Worm (Caenorhabditis elegans) whole organism, L2 larva: ENCODE data around the gene srj-39.

Experiments used
- R02D3.7 ChIP-seq: fragments of 150-350 bp; optimal IDR thresholded peaks from 2 replicates; lab custom pipeline; 2014; ENCODE audit warnings: missing biosample characterization, missing genetic modification characterization
- Y55F3AM.14 ChIP-seq: fragments of 200-800 bp; sonication (Bioruptor generic); optimal IDR thresholded peaks from 2 replicates; lab custom pipeline; 2018; ENCODE audit warnings: mild to moderate bottlenecking, missing genetic modification characterization, missing compliant biosample characterization
- alr-1 ChIP-seq: fragments of 150-350 bp; optimal IDR thresholded peaks from 2 replicates; lab custom pipeline; 2014; ENCODE audit warnings: missing biosample characterization, missing genetic modification characterization
- ama-1 ChIP-seq: fragments of 150-350 bp; optimal IDR thresholded peaks from 2 replicates; lab custom pipeline; 2018; ENCODE audit warnings: inconsistent platforms
- blmp-1 ChIP-seq: sonication (generic microtip); optimal IDR thresholded peaks from 2 replicates; lab custom pipeline; 2017; ENCODE audit warnings: missing genetic modification characterization, mild to moderate bottlenecking, missing compliant biosample characterization, antibody characterized with exemption, moderate library complexity; ENCODE audit not compliant: insufficient read depth
- ceh-16 ChIP-seq: fragments of 150-350 bp; optimal IDR thresholded peaks from 2 replicates; lab custom pipeline; 2014; ENCODE audit warnings: missing biosample characterization, missing genetic modification characterization
- ceh-82 ChIP-seq: fragments of 150-350 bp; optimal IDR thresholded peaks from 2 replicates; lab custom pipeline; 2014; ENCODE audit warnings: missing biosample characterization, missing genetic modification characterization
- crh-2 ChIP-seq: sonication (generic microtip); optimal IDR thresholded peaks from 2 replicates; lab custom pipeline; 2017; ENCODE audit warnings: missing biosample characterization, missing genetic modification characterization
- dmd-4 ChIP-seq: sonication (generic microtip); optimal IDR thresholded peaks from 2 replicates; lab custom pipeline; 2017; ENCODE audit warnings: missing biosample characterization, missing genetic modification characterization
- egl-27 ChIP-seq: sonication (generic microtip); optimal IDR thresholded peaks from 3 replicates; lab custom pipeline; 2017; ENCODE audit warnings: missing biosample characterization, missing genetic modification reagents, missing genetic modification characterization
- elt-1 ChIP-seq: fragments of 150-350 bp; optimal IDR thresholded peaks from 2 replicates; lab custom pipeline; 2014; ENCODE audit warnings: missing biosample characterization, missing genetic modification characterization
- elt-3 ChIP-seq: sonication (generic microtip); optimal IDR thresholded peaks from 2 replicates; lab custom pipeline; 2017; ENCODE audit warnings: missing biosample characterization, missing genetic modification characterization
- gmeb-1 ChIP-seq: fragments of 150-350 bp; optimal IDR thresholded peaks from 2 replicates; lab custom pipeline; 2014; ENCODE audit warnings: missing biosample characterization, missing genetic modification characterization
- lin-11 ChIP-seq: fragments of 150-350 bp; sonication (generic microtip); optimal IDR thresholded peaks from 2 replicates; lab custom pipeline; 2014; ENCODE audit warnings: missing biosample characterization, missing genetic modification characterization, inconsistent platforms, mixed read lengths
- lin-13 ChIP-seq: fragments of 150-350 bp; optimal IDR thresholded peaks from 2 replicates; lab custom pipeline; 2014; ENCODE audit warnings: missing biosample characterization, missing genetic modification reagents, missing genetic modification characterization
- lin-39 ChIP-seq: fragments of 150-350 bp; optimal IDR thresholded peaks from 2 replicates; lab custom pipeline; 2014; ENCODE audit warnings: missing biosample characterization, missing genetic modification reagents, missing genetic modification characterization
- lsy-2 ChIP-seq, 2 experiments: fragments of 150-350 bp in 1 of 2; sonication (generic microtip) in 1 of 2; optimal IDR thresholded peaks; 2 replicates each; lab custom pipeline; 2014 to 2017; ENCODE audit warnings: missing biosample characterization in 2 of 2, missing genetic modification characterization in 2 of 2
- mbf-1 ChIP-seq: sonication (generic microtip); optimal IDR thresholded peaks from 2 replicates; lab custom pipeline; 2017; ENCODE audit warnings: missing biosample characterization, missing genetic modification characterization
- mdl-1 ChIP-seq, 2 experiments: fragments of 150-350 bp in 1 of 2; sonication (generic microtip) in 1 of 2; optimal IDR thresholded peaks; 2 replicates each; lab custom pipeline; 2017; ENCODE audit warnings: missing biosample characterization in 2 of 2, missing genetic modification characterization in 2 of 2
- nhr-11 ChIP-seq: fragments of 150-350 bp; optimal IDR thresholded peaks from 2 replicates; lab custom pipeline; 2014; ENCODE audit warnings: missing biosample characterization, missing genetic modification characterization
- nhr-12 ChIP-seq: fragments of 150-350 bp; optimal IDR thresholded peaks from 2 replicates; lab custom pipeline; 2014; ENCODE audit warnings: missing biosample characterization, missing genetic modification characterization
- nhr-23 ChIP-seq: fragments of 150-350 bp; optimal IDR thresholded peaks from 2 replicates; lab custom pipeline; 2014; ENCODE audit warnings: missing biosample characterization, missing genetic modification reagents, missing genetic modification characterization
- nhr-237 ChIP-seq: fragments of 150-350 bp; optimal IDR thresholded peaks from 2 replicates; lab custom pipeline; 2014; ENCODE audit warnings: missing biosample characterization, missing genetic modification characterization
- nhr-6 ChIP-seq: fragments of 150-350 bp; optimal IDR thresholded peaks from 2 replicates; lab custom pipeline; 2014; ENCODE audit warnings: missing biosample characterization, missing genetic modification characterization
- nhr-77 ChIP-seq: fragments of 150-350 bp; optimal IDR thresholded peaks from 2 replicates; lab custom pipeline; 2014; ENCODE audit warnings: missing biosample characterization, missing genetic modification characterization
- peb-1 ChIP-seq: fragments of 150-350 bp; optimal IDR thresholded peaks from 2 replicates; lab custom pipeline; 2014; ENCODE audit warnings: missing biosample characterization, missing genetic modification characterization
- skn-1 ChIP-seq: sonication (generic microtip); optimal IDR thresholded peaks from 2 replicates; lab custom pipeline; 2017; ENCODE audit warnings: missing biosample characterization, missing genetic modification characterization
- sma-3 ChIP-seq: sonication (generic microtip); optimal IDR thresholded peaks from 2 replicates; lab custom pipeline; 2016; ENCODE audit warnings: missing genetic modification reagents, missing genetic modification characterization, missing compliant biosample characterization
- sma-9 ChIP-seq, 2 experiments: fragments of 150-350 bp in 1 of 2; sonication (generic microtip) in 1 of 2; optimal IDR thresholded peaks; 2 replicates each; lab custom pipeline; 2014 to 2016; ENCODE audit warnings: missing genetic modification characterization in 2 of 2, mild to moderate bottlenecking in 1 of 2, missing biosample characterization in 1 of 2, missing compliant biosample characterization in 1 of 2, missing genetic modification reagents in 1 of 2, moderate library complexity in 1 of 2
- snpc-4 ChIP-seq: fragments of 150-350 bp; optimal IDR thresholded peaks from 2 replicates; lab custom pipeline; 2014; ENCODE audit warnings: missing biosample characterization, missing genetic modification characterization
- unc-39 ChIP-seq: fragments of 150-350 bp; optimal IDR thresholded peaks from 2 replicates; lab custom pipeline; 2014; ENCODE audit warnings: missing biosample characterization, missing genetic modification characterization
- unc-55 ChIP-seq: fragments of 150-350 bp; sonication (generic microtip); optimal IDR thresholded peaks from 3 replicates; lab custom pipeline; 2014; ENCODE audit warnings: missing biosample characterization, missing genetic modification reagents, missing genetic modification characterization
- unc-62 ChIP-seq: fragments of 150-350 bp; optimal IDR thresholded peaks from 2 replicates; lab custom pipeline; 2014; ENCODE audit warnings: missing biosample characterization, missing genetic modification reagents, missing genetic modification characterization
- zag-1 ChIP-seq: fragments of 150-350 bp; optimal IDR thresholded peaks from 2 replicates; lab custom pipeline; 2014; ENCODE audit warnings: missing biosample characterization, missing genetic modification characterization
- ztf-1 ChIP-seq: fragments of 200-800 bp; sonication (Bioruptor generic); conservative IDR thresholded peaks from 2 replicates; pipeline ENCODE4 v1.3.6; 2022; ENCODE audit warnings: missing genetic modification characterization, missing compliant biosample characterization

Gene srj-39

DNA sequence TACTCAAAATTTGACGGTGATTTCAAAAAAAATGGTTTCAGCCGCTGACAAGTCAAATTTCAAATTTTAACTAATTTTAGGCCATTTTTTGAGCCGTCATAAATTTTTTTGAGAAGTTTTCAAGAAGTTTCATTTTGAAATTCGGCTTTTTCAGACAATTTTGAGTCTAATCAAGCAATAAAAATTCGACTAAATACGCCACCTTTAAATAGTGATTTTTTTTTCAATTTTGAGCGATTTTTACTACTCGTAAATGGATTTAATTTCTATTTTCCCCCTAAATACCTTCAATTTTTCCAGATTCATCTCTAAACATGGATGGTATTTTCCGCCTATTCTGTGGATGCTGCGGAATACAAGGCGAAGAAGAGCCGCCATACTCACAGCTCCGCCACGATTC lies 39.8 kb downstream of the srj-39 start, which contains the start of gene Y45G5AL.1:
Gene Y45G5AL.1 (plus strand): TSS at position 301 of the 400 bp plus-strand sequence.
- TF ChIP-seq nhr-12, result no peak
- no peak for TF ChIP-seq R02D3.7 (tag; lab: Kevin White, UChicago)
- TF ChIP-seq nhr-23, result no peak
- TF ChIP-seq gmeb-1 (tag; lab: Kevin White, UChicago), result no peak
- TF ChIP-seq ceh-16 (tag; lab: Kevin White, UChicago), result no peak
- no peak for TF ChIP-seq ama-1 (lab: Kevin White, UChicago)
- no peak for TF ChIP-seq unc-55 (GFP tag; lab: Kevin White, UChicago)
- no peak for TF ChIP-seq nhr-237 (tag; lab: Kevin White, UChicago)
- no peak for TF ChIP-seq lsy-2 (tag; optimal IDR thresholded peaks at IDR 0.05; lab: Kevin White, UChicago)
- no peak for TF ChIP-seq nhr-77 (tag; lab: Kevin White, UChicago)
- TF ChIP-seq lin-11 (tag; lab: Kevin White, UChicago), result no peak
- no peak for TF ChIP-seq zag-1 (tag; lab: Kevin White, UChicago)
- no peak for TF ChIP-seq elt-1

DNA sequence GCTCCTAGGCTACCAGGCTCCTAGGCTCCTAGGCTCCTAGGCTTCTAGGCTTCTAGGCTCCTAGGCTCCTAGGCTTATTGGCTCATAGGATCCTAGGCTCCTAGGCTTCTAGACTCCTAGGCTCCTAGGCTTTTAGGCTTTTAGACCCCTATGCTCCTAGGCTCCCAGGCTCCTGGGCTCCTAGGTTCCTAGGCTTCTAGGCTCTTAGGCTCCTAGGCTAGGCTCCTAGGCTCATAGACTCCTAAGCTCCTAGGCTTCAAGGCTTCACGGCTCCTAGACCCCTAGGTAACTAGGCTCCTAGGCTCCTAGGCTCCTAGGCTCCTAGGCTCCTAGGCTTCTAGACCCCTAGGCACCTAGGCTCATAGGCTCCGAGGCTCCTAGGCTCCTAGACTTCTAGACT lies 47.0 kb downstream of the srj-39 start:
- no peak for TF ChIP-seq dmd-4 (tag; lab: Kevin White, UChicago)
- no peak for TF ChIP-seq lin-39 (tag; lab: Kevin White, UChicago)
- no peak for TF ChIP-seq ama-1 (lab: Kevin White, UChicago)
- no peak for TF ChIP-seq nhr-11 (tag; lab: Kevin White, UChicago)
- no peak for TF ChIP-seq nhr-6 (tag; lab: Kevin White, UChicago)
- no peak for TF ChIP-seq lin-13 (GFP tag; lab: Kevin White, UChicago)
- TF ChIP-seq zag-1 (tag; lab: Kevin White, UChicago), result no peak
- no peak for TF ChIP-seq lsy-2 (tag; optimal IDR thresholded peaks at IDR 0.05; lab: Kevin White, UChicago)
- TF ChIP-seq peb-1 (tag; lab: Kevin White, UChicago), result no peak
- TF ChIP-seq ztf-1 (GFP tag; lab: Robert Waterston, UW), result no peak
- no peak for TF ChIP-seq blmp-1 (tag; lab: Kevin White, UChicago)
- no peak for TF ChIP-seq egl-27
- TF ChIP-seq Y55F3AM.14 (GFP tag; lab: Kevin White, UChicago), result no peak
- no peak for TF ChIP-seq unc-39 (tag; lab: Kevin White, UChicago)
- TF ChIP-seq sma-9 (GFP tag; optimal IDR thresholded peaks at IDR 0.05; lab: Kevin White, UChicago), result no peak
- no peak for TF ChIP-seq sma-9 (tag; optimal IDR thresholded peaks at IDR 0.05; lab: Kevin White, UChicago)
- TF ChIP-seq crh-2 (tag; lab: Kevin White, UChicago), result no peak
- TF ChIP-seq lin-11 (tag; lab: Kevin White, UChicago), result no peak
- TF ChIP-seq mdl-1 (tag; optimal IDR thresholded peaks at IDR 0.05; lab: Kevin White, UChicago), result no peak

DNA sequence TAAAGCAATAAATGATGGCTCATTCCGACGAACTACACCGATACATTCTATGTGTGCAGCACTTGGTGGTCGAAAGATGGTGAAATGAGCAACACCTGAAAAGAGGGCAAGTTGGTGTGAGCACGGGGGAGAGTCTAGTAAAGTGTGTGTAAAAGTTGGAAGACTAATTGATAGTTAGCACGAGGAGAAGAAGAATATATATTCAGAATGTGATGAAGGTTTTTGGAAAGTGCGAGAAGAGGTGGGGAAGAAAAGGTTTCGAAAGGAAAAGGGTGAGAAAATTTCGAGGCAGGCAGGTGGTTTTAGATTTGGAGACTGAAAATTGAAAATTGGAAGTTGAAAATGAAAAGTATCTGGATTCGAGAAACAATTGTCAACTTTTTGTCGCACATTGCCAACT lies 47.8 kb downstream of the srj-39 start, which contains the start of gene Y45G5AM.6:
Gene Y45G5AM.6 (minus strand): TSS at position 101 of the 400 bp plus-strand sequence.
- TF ChIP-seq dmd-4 (tag; lab: Kevin White, UChicago) (no peak), skn-1 (tag; lab: Kevin White, UChicago) (no peak), peb-1 (tag; lab: Kevin White, UChicago) (no peak), nhr-77 (tag; lab: Kevin White, UChicago) (no peak), elt-3 (tag; lab: Kevin White, UChicago) (no peak), ama-1 (lab: Kevin White, UChicago) (no peak), mbf-1 (tag; lab: Kevin White, UChicago) (no peak), alr-1 (tag; lab: Kevin White, UChicago) (no peak), nhr-6 (tag; lab: Kevin White, UChicago) (no peak), unc-62 (GFP tag; lab: Kevin White, UChicago) (no peak), nhr-12 (no peak), elt-1 (no peak), snpc-4 (no peak), sma-3 (GFP tag; lab: Kevin White, UChicago) (no peak), ceh-82 (tag; lab: Kevin White, UChicago) (no peak)
